Fruit fly (Drosophila melanogaster) S2 (cell line): ENCODE data around the gene CG5104.
"Not testable (repeated sequence)": the region's sequence is repeated elsewhere in the genome, so short reads cannot be mapped to it uniquely, and the experiment has no call there.

Source experiments
- CG8478 ChIP-seq: fragments of >200 bp; optimal IDR thresholded peaks from 2 replicates; lab custom pipeline; 2018
- CTCF ChIP-seq, 2 experiments: fragments of >200 bp; optimal IDR thresholded peaks; 2 replicates each; lab custom pipeline; 2018

The CG5104 gene

dm6 chr3L:20497124-20497996, 23.4 kb upstream of the CG5104 start, which contains the start of gene CG32425:
Gene CG32425 (plus strand): TSS chr3L:20497323.
- TF ChIP-seq CG8478 (lab: Kevin White, UChicago): no peak
- peak; percentile 14 to 39 for TF ChIP-seq CTCF (optimal IDR thresholded peaks at IDR 0.05; lab: Kevin White, UChicago)

- no peak for TF ChIP-seq CG8478 (lab: Kevin White, UChicago)
- TF ChIP-seq CTCF (optimal IDR thresholded peaks at IDR 0.05; lab: Kevin White, UChicago): peak; percentile 81 to 84
These were observed 22.6 kb upstream of the CG5104 start for dm6 chr3L:20498204-20498603.

- TF ChIP-seq CTCF (optimal IDR thresholded peaks at IDR 0.05; lab: Kevin White, UChicago); CG8478 (lab: Kevin White, UChicago): not testable (repeated sequence)
These were observed 21.3 kb upstream of the CG5104 start, which contains the start of gene CG18281 for dm6 chr3L:20499536-20499935. Gene CG18281 (plus strand): TSS chr3L:20499836.

- TF ChIP-seq CG8478 (lab: Kevin White, UChicago) (no peak), CTCF (optimal IDR thresholded peaks at IDR 0.05; lab: Kevin White, UChicago) (no peak)
These were observed 17.6 kb upstream of the CG5104 start for dm6 chr3L:20503256-20503655.

- TF ChIP-seq CG8478 (lab: Kevin White, UChicago); CTCF (optimal IDR thresholded peaks at IDR 0.05; lab: Kevin White, UChicago): not testable (repeated sequence)
These were observed 16.9 kb upstream of the CG5104 start, which contains the start of gene CG17637 for dm6 chr3L:20503886-20504285. Gene CG17637 (plus strand): TSS chr3L:20504186.

dm6 chr3L:20505732-20506131, 15.1 kb upstream of the CG5104 start, which contains the start of gene CG5078:
Gene CG5078 (plus strand): TSS chr3L:20506032.
- TF ChIP-seq CTCF (optimal IDR thresholded peaks at IDR 0.05; lab: Kevin White, UChicago) (no peak), CG8478 (lab: Kevin White, UChicago) (no peak)

- no peak for TF ChIP-seq CTCF (optimal IDR thresholded peaks at IDR 0.05; lab: Kevin White, UChicago)
- no peak for TF ChIP-seq CG8478 (lab: Kevin White, UChicago)
These were observed 13.3 kb upstream of the CG5104 start for dm6 chr3L:20507552-20507951.

dm6 chr3L:20508136-20508635, 12.6 kb upstream of the CG5104 start:
- no peak for TF ChIP-seq CG8478 (lab: Kevin White, UChicago)
- TF ChIP-seq CTCF (optimal IDR thresholded peaks at IDR 0.05; lab: Kevin White, UChicago): no peak

- no peak for TF ChIP-seq CTCF (optimal IDR thresholded peaks at IDR 0.05; lab: Kevin White, UChicago)
- TF ChIP-seq CG8478 (lab: Kevin White, UChicago): no peak
These were observed 11.5 kb upstream of the CG5104 start for dm6 chr3L:20509121-20509934.

- no peak for TF ChIP-seq CG8478 (lab: Kevin White, UChicago)
- TF ChIP-seq CTCF (optimal IDR thresholded peaks at IDR 0.05; lab: Kevin White, UChicago): no peak
These were observed 9.2 kb upstream of the CG5104 start for dm6 chr3L:20511499-20512108.

- TF ChIP-seq CTCF (optimal IDR thresholded peaks at IDR 0.05; lab: Kevin White, UChicago) (no peak), CG8478 (lab: Kevin White, UChicago) (no peak)
These were observed 6.7 kb upstream of the CG5104 start for dm6 chr3L:20514101-20514500.

dm6 chr3L:20516519-20517178, 4.2 kb upstream of the CG5104 start:
- TF ChIP-seq CTCF (optimal IDR thresholded peaks at IDR 0.05; lab: Kevin White, UChicago) (peak; percentile 39 to 42), CG8478 (lab: Kevin White, UChicago) (no peak)

- no peak for TF ChIP-seq CTCF (optimal IDR thresholded peaks at IDR 0.05; lab: Kevin White, UChicago)
- TF ChIP-seq CG8478 (lab: Kevin White, UChicago): no peak
These were observed 3.5 kb upstream of the CG5104 start for dm6 chr3L:20517179-20517834.
